Worm (Caenorhabditis elegans): ENCODE data around the gene cyp-23A1.

cyp-23A1 gene

DNA sequence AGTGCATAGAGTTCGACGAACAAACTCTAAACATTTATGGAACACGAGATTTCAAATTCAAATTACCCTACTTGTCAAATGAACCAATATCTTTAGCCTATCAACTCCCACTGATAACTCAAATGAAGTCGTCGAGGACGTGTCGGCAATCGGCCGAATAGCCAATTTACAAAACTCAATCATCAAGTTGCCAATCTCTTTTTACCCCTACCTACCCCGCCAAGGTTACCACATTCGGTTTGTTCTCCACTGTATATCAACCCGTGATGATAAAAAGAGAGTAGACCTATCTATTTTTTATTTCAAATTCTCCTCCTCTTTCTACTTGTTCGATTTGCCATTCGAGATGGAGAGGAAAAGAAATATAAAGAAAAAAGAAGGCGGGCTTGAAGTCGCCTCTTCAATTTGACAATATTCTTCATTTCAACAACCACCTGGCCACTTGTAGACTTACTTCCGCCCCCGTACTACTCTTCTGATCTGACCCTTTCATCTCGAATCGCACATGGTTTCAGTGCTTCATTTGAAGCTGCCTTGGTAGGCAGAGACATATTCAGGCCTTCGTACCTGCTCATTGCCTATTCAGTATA is 38.1 kb downstream of the cyp-23A1 start:
- TF ChIP-seq tab-1 (GFP tag; IDR thresholded peaks at IDR 0.05) (no peak), med-1 (GFP tag; optimal IDR thresholded peaks at IDR 0.05; ENCODE audit: insufficient read depth) (no peak), flt-1 (GFP tag; IDR thresholded peaks at IDR 0.05) (no peak), T22C8.4 (GFP tag; IDR thresholded peaks at IDR 0.05) (no peak)

DNA sequence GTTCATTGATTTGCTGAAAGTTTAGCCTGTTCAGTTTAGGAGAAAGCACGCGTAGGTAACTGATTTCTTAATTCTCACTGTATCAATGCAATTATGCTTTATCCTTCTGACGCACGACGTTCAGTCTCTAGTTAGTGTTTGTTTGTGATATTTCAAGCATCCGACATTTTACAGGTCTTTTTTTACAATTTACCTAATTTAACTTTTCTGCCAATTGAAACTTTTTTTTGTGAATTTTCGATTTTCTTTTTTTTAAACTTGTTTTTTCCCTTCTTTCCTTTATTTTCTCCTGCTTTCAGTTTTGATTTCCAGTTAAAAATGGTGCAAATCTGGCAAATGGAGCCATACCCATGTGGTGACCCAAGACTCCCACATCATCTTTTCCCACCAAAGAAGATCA is 38.8 kb downstream of the cyp-23A1 start, which contains the start of gene K07E1.1:
Gene K07E1.1, plus strand, starts transcription at position 301 of the 400 bp plus-strand sequence.
- TF ChIP-seq klf-2 (GFP tag; conservative IDR thresholded peaks at IDR 0.05) (no peak), tab-1 (GFP tag; IDR thresholded peaks at IDR 0.05) (no peak), ztf-29 (GFP tag; IDR thresholded peaks at IDR 0.05) (no peak), ztf-23 (GFP tag; IDR thresholded peaks at IDR 0.05) (no peak), ref-1 (GFP tag; conservative IDR thresholded peaks at IDR 0.05) (no peak), cog-1 (tag; optimal IDR thresholded peaks at IDR 0.05) (no peak), med-1 (GFP tag; optimal IDR thresholded peaks at IDR 0.05; ENCODE audit: insufficient read depth) (no peak), flt-1 (GFP tag; IDR thresholded peaks at IDR 0.05) (no peak), T22C8.4 (GFP tag; IDR thresholded peaks at IDR 0.05) (no peak)

DNA sequence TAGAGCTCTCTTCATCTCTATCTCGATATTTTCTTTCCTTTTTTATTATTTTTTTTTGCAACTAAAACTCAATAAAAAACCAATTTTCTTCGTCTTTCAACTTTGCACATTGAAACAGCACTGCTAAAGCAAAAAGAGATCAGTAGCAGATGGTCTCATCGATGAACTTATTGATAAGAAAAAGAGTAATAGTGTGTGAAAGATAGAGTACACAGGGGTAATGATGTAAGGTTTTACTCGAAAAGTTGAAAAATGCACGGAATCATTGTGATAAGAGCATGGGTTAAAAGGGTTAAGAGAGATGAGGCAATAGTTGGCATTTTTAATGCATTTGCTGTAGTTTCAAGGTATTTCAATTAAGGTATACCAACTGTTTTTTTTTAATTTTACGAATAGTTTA is 40.1 kb downstream of the cyp-23A1 start:
- TF ChIP-seq ztf-23 (GFP tag; IDR thresholded peaks at IDR 0.05), result no peak
- no peak for TF ChIP-seq cog-1 (tag; optimal IDR thresholded peaks at IDR 0.05)
- no peak for TF ChIP-seq tab-1 (GFP tag; IDR thresholded peaks at IDR 0.05)
- TF ChIP-seq T22C8.4 (GFP tag; IDR thresholded peaks at IDR 0.05), result no peak
- TF ChIP-seq klf-2 (GFP tag; conservative IDR thresholded peaks at IDR 0.05), result no peak
- TF ChIP-seq ztf-29 (GFP tag; IDR thresholded peaks at IDR 0.05), result no peak
- no peak for TF ChIP-seq ref-1 (GFP tag; conservative IDR thresholded peaks at IDR 0.05)
- no peak for TF ChIP-seq med-1 (GFP tag; optimal IDR thresholded peaks at IDR 0.05; ENCODE audit: insufficient read depth)
- TF ChIP-seq flt-1 (GFP tag; IDR thresholded peaks at IDR 0.05), result no peak

ce11 chrII:4557487-4557886 is 45.5 kb downstream of the cyp-23A1 start, which contains the start of gene M03A1.3:
M03A1.3 (plus strand) TSS chrII:4557787.
- TF ChIP-seq T22C8.4 (GFP tag; IDR thresholded peaks at IDR 0.05) (no peak), ref-1 (GFP tag; conservative IDR thresholded peaks at IDR 0.05) (no peak), klf-2 (GFP tag; conservative IDR thresholded peaks at IDR 0.05) (no peak), tab-1 (GFP tag; IDR thresholded peaks at IDR 0.05) (no peak), med-1 (GFP tag; optimal IDR thresholded peaks at IDR 0.05; ENCODE audit: insufficient read depth) (no peak), flt-1 (GFP tag; IDR thresholded peaks at IDR 0.05) (no peak), ztf-29 (GFP tag; IDR thresholded peaks at IDR 0.05) (no peak), cog-1 (tag; optimal IDR thresholded peaks at IDR 0.05) (no peak), ztf-23 (GFP tag; IDR thresholded peaks at IDR 0.05) (no peak)

DNA sequence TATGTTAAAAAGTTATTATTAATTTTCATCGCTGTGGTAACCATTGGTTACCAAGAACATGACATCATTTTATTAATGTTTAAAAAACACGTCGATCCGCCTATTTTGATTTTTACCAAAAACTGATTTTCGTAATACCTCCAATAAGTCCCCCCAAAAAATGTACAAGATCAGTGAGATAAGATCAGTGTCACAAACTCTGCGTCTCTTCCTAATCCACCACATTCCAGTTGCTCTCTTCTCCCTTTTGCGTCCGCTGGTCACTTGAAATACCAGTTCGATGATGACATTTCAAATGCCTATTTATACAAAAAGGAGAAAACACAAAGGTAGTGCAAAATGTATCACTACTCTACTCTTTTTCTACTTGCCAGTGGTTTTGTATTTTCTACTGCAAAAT is 48.1 kb downstream of the cyp-23A1 start, which contains the start of gene M03A1.8:
Gene M03A1.8, plus strand, starts transcription at position 269 of the 400 bp plus-strand sequence.
- TF ChIP-seq med-1 (GFP tag; optimal IDR thresholded peaks at IDR 0.05; ENCODE audit: insufficient read depth) (no peak), flt-1 (GFP tag; IDR thresholded peaks at IDR 0.05) (no peak), T22C8.4 (GFP tag; IDR thresholded peaks at IDR 0.05) (no peak), klf-2 (GFP tag; conservative IDR thresholded peaks at IDR 0.05) (no peak), ztf-23 (GFP tag; IDR thresholded peaks at IDR 0.05) (no peak), cog-1 (tag; optimal IDR thresholded peaks at IDR 0.05) (no peak), ztf-29 (GFP tag; IDR thresholded peaks at IDR 0.05) (no peak), ref-1 (GFP tag; conservative IDR thresholded peaks at IDR 0.05) (no peak), tab-1 (GFP tag; IDR thresholded peaks at IDR 0.05) (no peak)

- TF ChIP-seq cog-1 (tag; optimal IDR thresholded peaks at IDR 0.05), result no peak
- no peak for TF ChIP-seq ztf-23 (GFP tag; IDR thresholded peaks at IDR 0.05)
Measured at ce11 chrII:4562503-4563000, 50.5 kb downstream of the cyp-23A1 start, which contains the start of gene dao-2. dao-2 (plus strand) TSS chrII:4562950.

DNA sequence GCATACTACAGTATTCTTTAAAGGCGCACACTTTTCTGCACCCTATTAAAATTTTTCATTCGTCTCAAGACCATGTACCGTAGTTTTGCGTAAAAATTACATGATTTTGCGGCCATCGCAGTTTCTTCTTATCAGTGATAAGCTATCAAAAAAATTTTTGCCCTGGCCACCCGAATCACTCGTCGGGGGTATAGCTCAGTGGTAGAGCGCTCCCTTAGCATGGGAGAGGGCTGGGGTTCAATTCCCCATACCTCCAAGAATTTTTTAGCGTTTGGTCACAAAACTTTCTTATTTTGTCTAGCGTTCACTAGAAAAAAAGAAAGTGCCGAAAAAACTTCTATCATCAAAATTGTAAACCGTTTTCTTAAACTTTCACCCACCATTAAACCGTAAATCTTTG is 53.2 kb downstream of the cyp-23A1 start:
- TF ChIP-seq med-1 (GFP tag; optimal IDR thresholded peaks at IDR 0.05; ENCODE audit: insufficient read depth), result no peak
- TF ChIP-seq flt-1 (GFP tag; IDR thresholded peaks at IDR 0.05), result no peak
- no peak for TF ChIP-seq klf-2 (GFP tag; conservative IDR thresholded peaks at IDR 0.05)
- TF ChIP-seq ztf-29 (GFP tag; IDR thresholded peaks at IDR 0.05), result no peak
- no peak for TF ChIP-seq cog-1 (tag; optimal IDR thresholded peaks at IDR 0.05)
- TF ChIP-seq tab-1 (GFP tag; IDR thresholded peaks at IDR 0.05), result no peak
- TF ChIP-seq ref-1 (GFP tag; conservative IDR thresholded peaks at IDR 0.05), result no peak
- no peak for TF ChIP-seq ztf-23 (GFP tag; IDR thresholded peaks at IDR 0.05)
- no peak for TF ChIP-seq T22C8.4 (GFP tag; IDR thresholded peaks at IDR 0.05)

All from whole organism, midembryonic.